Worm (Caenorhabditis elegans) whole organism, L3 larva: ENCODE measurements around the gene F46B3.23.

Source experiments
- aly-2 ChIP-seq: fragments of 150-350 bp; optimal IDR thresholded peaks from 2 replicates; lab custom pipeline; 2014; ENCODE audit warnings: missing biosample characterization, missing genetic modification characterization
- ama-1 ChIP-seq: fragments of 150-350 bp; optimal IDR thresholded peaks from 2 replicates; lab custom pipeline; 2018
- ceh-16 ChIP-seq: sonication (generic microtip); optimal IDR thresholded peaks from 2 replicates; lab custom pipeline; 2017; ENCODE audit warnings: missing biosample characterization, missing genetic modification characterization
- ceh-28 ChIP-seq: fragments of 150-350 bp; optimal IDR thresholded peaks from 2 replicates; lab custom pipeline; 2014; ENCODE audit warnings: missing biosample characterization, missing genetic modification reagents, missing genetic modification characterization
- ceh-82 ChIP-seq: fragments of 150-350 bp; optimal IDR thresholded peaks from 2 replicates; lab custom pipeline; 2014; ENCODE audit warnings: missing biosample characterization, missing genetic modification characterization
- ceh-9 ChIP-seq: sonication (generic microtip); optimal IDR thresholded peaks from 2 replicates; lab custom pipeline; 2018; ENCODE audit warnings: missing biosample characterization, missing genetic modification characterization
- daf-12 ChIP-seq: fragments of 150-350 bp; optimal IDR thresholded peaks from 2 replicates; lab custom pipeline; 2014; ENCODE audit warnings: missing biosample characterization, missing genetic modification reagents, missing genetic modification characterization
- egl-5 ChIP-seq: fragments of 150-350 bp; optimal IDR thresholded peaks from 2 replicates; lab custom pipeline; 2017; ENCODE audit warnings: missing biosample characterization, missing genetic modification reagents, missing genetic modification characterization, inconsistent platforms
- elt-2 ChIP-seq: sonication (generic microtip); optimal IDR thresholded peaks from 2 replicates; lab custom pipeline; 2016; ENCODE audit warnings: missing genetic modification reagents, mild to moderate bottlenecking, missing genetic modification characterization, missing compliant biosample characterization
- elt-3 ChIP-seq, 3 experiments: fragments of 150-350 bp in 1 of 3; sonication (generic microtip) in 2 of 3; optimal IDR thresholded peaks; 2 replicates in 2 of 3; 4 replicates in 1 of 3; lab custom pipeline; 2014 to 2017; ENCODE audit warnings: missing biosample characterization in 3 of 3, missing genetic modification characterization in 3 of 3
- eor-1 ChIP-seq, 2 experiments: fragments of 150-350 bp; optimal IDR thresholded peaks; 2 replicates each; lab custom pipeline; 2014 to 2018; ENCODE audit warnings: missing biosample characterization in 2 of 2, missing genetic modification characterization in 2 of 2
- fos-1 ChIP-seq: fragments of 150-350 bp; optimal IDR thresholded peaks from 2 replicates; lab custom pipeline; 2014; ENCODE audit warnings: missing biosample characterization, missing genetic modification characterization
- hmg-11 ChIP-seq: sonication (generic microtip); optimal IDR thresholded peaks from 2 replicates; lab custom pipeline; 2016; ENCODE audit warnings: missing genetic modification characterization, missing compliant biosample characterization
- jun-1 ChIP-seq: fragments of 150-350 bp; optimal IDR thresholded peaks from 2 replicates; lab custom pipeline; 2014; ENCODE audit warnings: missing biosample characterization, missing genetic modification reagents, missing genetic modification characterization
- lin-15B ChIP-seq: fragments of 150-350 bp; optimal IDR thresholded peaks from 2 replicates; lab custom pipeline; 2014; ENCODE audit warnings: missing biosample characterization, missing genetic modification characterization
- lsy-12 ChIP-seq: sonication (generic microtip); optimal IDR thresholded peaks from 2 replicates; lab custom pipeline; 2016; ENCODE audit warnings: mild to moderate bottlenecking, missing genetic modification characterization, missing compliant biosample characterization
- mdl-1 ChIP-seq: fragments of 150-350 bp; optimal IDR thresholded peaks from 2 replicates; lab custom pipeline; 2014; ENCODE audit warnings: missing biosample characterization, missing genetic modification characterization
- nhr-11 ChIP-seq: fragments of 150-350 bp; optimal IDR thresholded peaks from 2 replicates; lab custom pipeline; 2014; ENCODE audit warnings: missing biosample characterization, missing genetic modification characterization
- nhr-12 ChIP-seq: fragments of 150-350 bp; optimal IDR thresholded peaks from 2 replicates; lab custom pipeline; 2014; ENCODE audit warnings: missing biosample characterization, missing genetic modification characterization
- nhr-237 ChIP-seq: fragments of 150-350 bp; optimal IDR thresholded peaks from 2 replicates; lab custom pipeline; 2014; ENCODE audit warnings: missing biosample characterization, missing genetic modification characterization
- nhr-25 ChIP-seq: sonication (generic microtip); optimal IDR thresholded peaks from 2 replicates; lab custom pipeline; 2017; ENCODE audit warnings: missing biosample characterization, missing genetic modification characterization
- nhr-28 ChIP-seq: fragments of 150-350 bp; optimal IDR thresholded peaks from 2 replicates; lab custom pipeline; 2014; ENCODE audit warnings: missing biosample characterization, missing genetic modification characterization
- nhr-43 ChIP-seq: sonication (generic microtip); optimal IDR thresholded peaks from 2 replicates; lab custom pipeline; 2016; ENCODE audit warnings: mild to moderate bottlenecking, missing genetic modification characterization, missing compliant biosample characterization; ENCODE audit not compliant: poor library complexity, severe bottlenecking
- nhr-76 ChIP-seq: fragments of 150-350 bp; sonication (generic microtip); optimal IDR thresholded peaks from 5 replicates; lab custom pipeline; 2014; ENCODE audit warnings: missing biosample characterization, missing genetic modification characterization
- nhr-77 ChIP-seq: fragments of 150-350 bp; optimal IDR thresholded peaks from 2 replicates; lab custom pipeline; 2014; ENCODE audit warnings: missing biosample characterization, missing genetic modification characterization
- pqm-1 ChIP-seq: fragments of 150-350 bp; optimal IDR thresholded peaks from 2 replicates; lab custom pipeline; 2017; ENCODE audit warnings: missing biosample characterization, missing genetic modification characterization, inconsistent platforms
- sea-2 ChIP-seq: fragments of 150-350 bp; sonication (generic microtip); optimal IDR thresholded peaks from 4 replicates; lab custom pipeline; 2014; ENCODE audit warnings: missing biosample characterization, missing genetic modification reagents, missing genetic modification characterization
- snpc-4 ChIP-seq: fragments of 150-350 bp; optimal IDR thresholded peaks from 2 replicates; lab custom pipeline; 2014; ENCODE audit warnings: missing biosample characterization, missing genetic modification characterization
- unc-39 ChIP-seq: sonication (generic microtip); optimal IDR thresholded peaks from 4 replicates; lab custom pipeline; 2017; ENCODE audit warnings: missing biosample characterization, missing genetic modification characterization
- zag-1 ChIP-seq: fragments of 150-350 bp; optimal IDR thresholded peaks from 2 replicates; lab custom pipeline; 2014; ENCODE audit warnings: missing biosample characterization, missing genetic modification characterization
- ztf-4 ChIP-seq: fragments of 150-350 bp; optimal IDR thresholded peaks from 2 replicates; lab custom pipeline; 2014; ENCODE audit warnings: missing biosample characterization, missing genetic modification characterization

Gene F46B3.23

ce11 chrV:20608688-20609087, 2.2 kb upstream of the F46B3.23 start, which contains the start of gene ttr-12:
ttr-12 (minus strand) TSS chrV:20608788.
- no peak for TF ChIP-seq nhr-77 (tag; lab: Kevin White, UChicago)
- TF ChIP-seq daf-12 (tag; lab: Kevin White, UChicago) = no peak
- no peak for TF ChIP-seq egl-5
- peak; percentile 7 for TF ChIP-seq nhr-43 (tag; lab: Kevin White, UChicago)

- no peak for TF ChIP-seq hmg-11 (tag; lab: Kevin White, UChicago)
- TF ChIP-seq sea-2 (GFP tag; lab: Kevin White, UChicago) = no peak
- no peak for TF ChIP-seq ceh-9
- TF ChIP-seq nhr-11 = no peak
- no peak for TF ChIP-seq lin-15B (tag; lab: Kevin White, UChicago)
- no peak for TF ChIP-seq ama-1 (lab: Kevin White, UChicago)
- TF ChIP-seq nhr-237 (tag; lab: Kevin White, UChicago) = no peak
- TF ChIP-seq nhr-43 (tag; lab: Kevin White, UChicago) = no peak
- no peak for TF ChIP-seq zag-1 (tag; lab: Kevin White, UChicago)
- TF ChIP-seq, all 47 proteins: peak for 0
Observed at ce11 chrV:20604606-20605155, 1.8 kb downstream of the F46B3.23 start, which contains the start of gene ttr-57. ttr-57 (plus strand) TSS chrV:20605105.

- TF ChIP-seq daf-12 (tag; lab: Kevin White, UChicago) (no peak), mdl-1 (no peak), ceh-28 (tag; lab: Kevin White, UChicago) (no peak), ztf-4 (tag; lab: Kevin White, UChicago) (no peak), aly-2 (tag; lab: Kevin White, UChicago) (no peak), lsy-12 (tag; lab: Kevin White, UChicago) (no peak), snpc-4 (tag; lab: Kevin White, UChicago) (no peak), nhr-76 (tag; lab: Kevin White, UChicago) (no peak), nhr-28 (tag; lab: Kevin White, UChicago) (no peak), nhr-12 (tag; lab: Kevin White, UChicago) (no peak), jun-1 (tag; lab: Kevin White, UChicago) (no peak), elt-2 (tag; lab: Kevin White, UChicago) (no peak), eor-1 (tag; optimal IDR thresholded peaks at IDR 0.05; lab: Kevin White, UChicago) (no peak), pqm-1 (tag; lab: Kevin White, UChicago) (no peak), fos-1 (tag; lab: Kevin White, UChicago) (no peak), nhr-25 (tag; lab: Kevin White, UChicago) (no peak), elt-3 (tag; optimal IDR thresholded peaks at IDR 0.05; lab: Kevin White, UChicago) (no peak), ceh-82 (tag; lab: Kevin White, UChicago) (no peak), ama-1 (lab: Kevin White, UChicago) (no peak)
Observed at ce11 chrV:20603014-20603413, 3.5 kb downstream of the F46B3.23 start, which contains the start of gene ttr-11. ttr-11 (plus strand) TSS chrV:20603314.

ce11 chrV:20600704-20601103, 5.8 kb downstream of the F46B3.23 start:
- TF ChIP-seq ceh-16 (no peak), snpc-4 (tag; lab: Kevin White, UChicago) (no peak), unc-39 (no peak)

ce11 chrV:20599795-20600194, 6.7 kb downstream of the F46B3.23 start, which contains the start of gene col-163:
col-163 (plus strand) TSS chrV:20600095.
- no peak for TF ChIP-seq mdl-1
- TF ChIP-seq elt-3 (tag; optimal IDR thresholded peaks at IDR 0.05; lab: Kevin White, UChicago) = no peak
- TF ChIP-seq elt-2 (tag; lab: Kevin White, UChicago) = no peak

- TF ChIP-seq nhr-25 (tag; lab: Kevin White, UChicago) (no peak), ztf-4 (tag; lab: Kevin White, UChicago) (no peak)
- TF ChIP-seq, all 47 proteins: peak for 0
Observed at ce11 chrV:20597076-20597475, 9.4 kb downstream of the F46B3.23 start, which contains the start of gene F46B3.1. F46B3.1 (minus strand) TSS chrV:20597176.
